Worm (Caenorhabditis elegans) whole organism, L2 larva: ENCODE data around the gene T28A8.8.

ENCODE experiments used
- C34F6.9 ChIP-seq: fragments of 150-350 bp; optimal IDR thresholded peaks from 2 replicates; lab custom pipeline; 2014; ENCODE audit warnings: missing biosample characterization, missing genetic modification characterization
- F13H6.1 ChIP-seq: sonication (generic microtip); optimal IDR thresholded peaks from 2 replicates; lab custom pipeline; 2016; ENCODE audit warnings: missing genetic modification characterization, missing compliant biosample characterization
- Y55F3AM.14 ChIP-seq: fragments of 200-800 bp; sonication (Bioruptor generic); optimal IDR thresholded peaks from 2 replicates; lab custom pipeline; 2018; ENCODE audit warnings: mild to moderate bottlenecking, missing genetic modification characterization, missing compliant biosample characterization
- ZK546.5 ChIP-seq: sonication (generic microtip); optimal IDR thresholded peaks from 2 replicates; lab custom pipeline; 2017; ENCODE audit warnings: missing biosample characterization, missing genetic modification characterization
- alr-1 ChIP-seq: fragments of 150-350 bp; optimal IDR thresholded peaks from 2 replicates; lab custom pipeline; 2014; ENCODE audit warnings: missing biosample characterization, missing genetic modification characterization
- aly-2 ChIP-seq: fragments of 150-350 bp; optimal IDR thresholded peaks from 2 replicates; lab custom pipeline; 2014; ENCODE audit warnings: missing biosample characterization, missing genetic modification characterization
- ama-1 ChIP-seq: fragments of 150-350 bp; optimal IDR thresholded peaks from 2 replicates; lab custom pipeline; 2018; ENCODE audit warnings: inconsistent platforms
- blmp-1 ChIP-seq: sonication (generic microtip); optimal IDR thresholded peaks from 2 replicates; lab custom pipeline; 2017; ENCODE audit warnings: missing genetic modification characterization, mild to moderate bottlenecking, missing compliant biosample characterization, antibody characterized with exemption, moderate library complexity; ENCODE audit not compliant: insufficient read depth
- ceh-82 ChIP-seq: fragments of 150-350 bp; optimal IDR thresholded peaks from 2 replicates; lab custom pipeline; 2014; ENCODE audit warnings: missing biosample characterization, missing genetic modification characterization
- dmd-4 ChIP-seq: sonication (generic microtip); optimal IDR thresholded peaks from 2 replicates; lab custom pipeline; 2017; ENCODE audit warnings: missing biosample characterization, missing genetic modification characterization
- egl-27 ChIP-seq: sonication (generic microtip); optimal IDR thresholded peaks from 3 replicates; lab custom pipeline; 2017; ENCODE audit warnings: missing biosample characterization, missing genetic modification reagents, missing genetic modification characterization
- elt-1 ChIP-seq: fragments of 150-350 bp; optimal IDR thresholded peaks from 2 replicates; lab custom pipeline; 2014; ENCODE audit warnings: missing biosample characterization, missing genetic modification characterization
- elt-3 ChIP-seq: sonication (generic microtip); optimal IDR thresholded peaks from 2 replicates; lab custom pipeline; 2017; ENCODE audit warnings: missing biosample characterization, missing genetic modification characterization
- fos-1 ChIP-seq: fragments of 150-350 bp; optimal IDR thresholded peaks from 2 replicates; lab custom pipeline; 2014; ENCODE audit warnings: missing biosample characterization, missing genetic modification characterization
- gmeb-1 ChIP-seq: fragments of 150-350 bp; optimal IDR thresholded peaks from 2 replicates; lab custom pipeline; 2014; ENCODE audit warnings: missing biosample characterization, missing genetic modification characterization
- lin-11 ChIP-seq: fragments of 150-350 bp; sonication (generic microtip); optimal IDR thresholded peaks from 2 replicates; lab custom pipeline; 2014; ENCODE audit warnings: missing biosample characterization, missing genetic modification characterization, inconsistent platforms, mixed read lengths
- lin-13 ChIP-seq: fragments of 150-350 bp; optimal IDR thresholded peaks from 2 replicates; lab custom pipeline; 2014; ENCODE audit warnings: missing biosample characterization, missing genetic modification reagents, missing genetic modification characterization
- lsy-2 ChIP-seq, 2 experiments: fragments of 150-350 bp in 1 of 2; sonication (generic microtip) in 1 of 2; optimal IDR thresholded peaks; 2 replicates each; lab custom pipeline; 2014 to 2017; ENCODE audit warnings: missing biosample characterization in 2 of 2, missing genetic modification characterization in 2 of 2
- mab-5 ChIP-seq: fragments of 150-350 bp; optimal IDR thresholded peaks from 2 replicates; lab custom pipeline; 2014; ENCODE audit warnings: missing biosample characterization, missing genetic modification characterization
- mbf-1 ChIP-seq: sonication (generic microtip); optimal IDR thresholded peaks from 2 replicates; lab custom pipeline; 2017; ENCODE audit warnings: missing biosample characterization, missing genetic modification characterization
- mdl-1 ChIP-seq, 2 experiments: fragments of 150-350 bp in 1 of 2; sonication (generic microtip) in 1 of 2; optimal IDR thresholded peaks; 2 replicates each; lab custom pipeline; 2017; ENCODE audit warnings: missing biosample characterization in 2 of 2, missing genetic modification characterization in 2 of 2
- nhr-10 ChIP-seq: sonication (generic microtip); optimal IDR thresholded peaks from 2 replicates; lab custom pipeline; 2017; ENCODE audit warnings: missing biosample characterization, missing genetic modification characterization
- nhr-11 ChIP-seq: fragments of 150-350 bp; optimal IDR thresholded peaks from 2 replicates; lab custom pipeline; 2014; ENCODE audit warnings: missing biosample characterization, missing genetic modification characterization
- nhr-129 ChIP-seq: fragments of 150-350 bp; optimal IDR thresholded peaks from 2 replicates; lab custom pipeline; 2014; ENCODE audit warnings: missing biosample characterization, missing genetic modification characterization
- nhr-21 ChIP-seq: fragments of 150-350 bp; optimal IDR thresholded peaks from 2 replicates; lab custom pipeline; 2014; ENCODE audit warnings: missing biosample characterization, missing genetic modification characterization
- nhr-23 ChIP-seq: fragments of 150-350 bp; optimal IDR thresholded peaks from 2 replicates; lab custom pipeline; 2014; ENCODE audit warnings: missing biosample characterization, missing genetic modification reagents, missing genetic modification characterization
- nhr-237 ChIP-seq: fragments of 150-350 bp; optimal IDR thresholded peaks from 2 replicates; lab custom pipeline; 2014; ENCODE audit warnings: missing biosample characterization, missing genetic modification characterization
- nhr-25 ChIP-seq: fragments of 150-350 bp; sonication (generic microtip); optimal IDR thresholded peaks from 3 replicates; lab custom pipeline; 2014; ENCODE audit warnings: missing biosample characterization, missing genetic modification characterization
- nhr-6 ChIP-seq: fragments of 150-350 bp; optimal IDR thresholded peaks from 2 replicates; lab custom pipeline; 2014; ENCODE audit warnings: missing biosample characterization, missing genetic modification characterization
- nhr-77 ChIP-seq: fragments of 150-350 bp; optimal IDR thresholded peaks from 2 replicates; lab custom pipeline; 2014; ENCODE audit warnings: missing biosample characterization, missing genetic modification characterization
- peb-1 ChIP-seq: fragments of 150-350 bp; optimal IDR thresholded peaks from 2 replicates; lab custom pipeline; 2014; ENCODE audit warnings: missing biosample characterization, missing genetic modification characterization
- sem-4 ChIP-seq: fragments of 150-350 bp; optimal IDR thresholded peaks from 2 replicates; lab custom pipeline; 2014; ENCODE audit warnings: missing biosample characterization, missing genetic modification reagents, missing genetic modification characterization
- skn-1 ChIP-seq: sonication (generic microtip); optimal IDR thresholded peaks from 2 replicates; lab custom pipeline; 2017; ENCODE audit warnings: missing biosample characterization, missing genetic modification characterization
- sma-3 ChIP-seq: sonication (generic microtip); optimal IDR thresholded peaks from 2 replicates; lab custom pipeline; 2016; ENCODE audit warnings: missing genetic modification reagents, missing genetic modification characterization, missing compliant biosample characterization
- snpc-4 ChIP-seq: fragments of 150-350 bp; optimal IDR thresholded peaks from 2 replicates; lab custom pipeline; 2014; ENCODE audit warnings: missing biosample characterization, missing genetic modification characterization
- unc-39 ChIP-seq: fragments of 150-350 bp; optimal IDR thresholded peaks from 2 replicates; lab custom pipeline; 2014; ENCODE audit warnings: missing biosample characterization, missing genetic modification characterization
- unc-55 ChIP-seq: fragments of 150-350 bp; sonication (generic microtip); optimal IDR thresholded peaks from 3 replicates; lab custom pipeline; 2014; ENCODE audit warnings: missing biosample characterization, missing genetic modification reagents, missing genetic modification characterization
- unc-62 ChIP-seq: fragments of 150-350 bp; optimal IDR thresholded peaks from 2 replicates; lab custom pipeline; 2014; ENCODE audit warnings: missing biosample characterization, missing genetic modification reagents, missing genetic modification characterization
- zag-1 ChIP-seq: fragments of 150-350 bp; optimal IDR thresholded peaks from 2 replicates; lab custom pipeline; 2014; ENCODE audit warnings: missing biosample characterization, missing genetic modification characterization
- ztf-11 ChIP-seq: sonication (generic microtip); optimal IDR thresholded peaks from 2 replicates; lab custom pipeline; 2017; ENCODE audit warnings: missing biosample characterization, missing genetic modification characterization
- ztf-4 ChIP-seq: fragments of 150-350 bp; optimal IDR thresholded peaks from 2 replicates; lab custom pipeline; 2014; ENCODE audit warnings: missing biosample characterization, missing genetic modification characterization

The T28A8.8 gene

DNA sequence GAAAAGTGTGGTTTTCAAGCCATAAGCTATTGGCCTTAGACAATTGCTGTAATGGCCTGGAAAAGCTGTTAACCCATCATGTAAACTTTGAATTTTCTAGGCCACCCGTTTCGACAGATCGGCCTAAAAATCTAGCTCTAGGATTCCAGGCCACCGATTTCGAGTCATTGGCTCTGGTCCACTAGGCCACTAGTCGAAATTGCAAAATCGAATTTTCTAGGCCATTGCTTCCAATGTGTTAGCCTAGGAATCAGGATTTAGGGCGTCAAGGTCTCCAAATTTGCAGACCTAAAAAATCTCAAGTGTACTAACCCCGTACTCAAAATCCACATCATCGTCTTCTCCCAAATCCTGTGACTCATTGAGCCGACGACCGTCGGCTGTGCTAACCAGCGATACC, 8.1 kb downstream of the T28A8.8 start:
- TF ChIP-seq alr-1 (tag; lab: Kevin White, UChicago) (no peak), F13H6.1 (no peak), peb-1 (tag; lab: Kevin White, UChicago) (no peak), lsy-2 (tag; optimal IDR thresholded peaks at IDR 0.05; lab: Kevin White, UChicago) (no peak), Y55F3AM.14 (no peak), fos-1 (tag; lab: Kevin White, UChicago) (no peak), nhr-21 (tag; lab: Kevin White, UChicago) (no peak), nhr-77 (no peak), dmd-4 (tag; lab: Kevin White, UChicago) (no peak), zag-1 (tag; lab: Kevin White, UChicago) (no peak), ama-1 (no peak), unc-39 (tag; lab: Kevin White, UChicago) (no peak), mbf-1 (tag; lab: Kevin White, UChicago) (no peak), nhr-23 (tag; lab: Kevin White, UChicago) (no peak), nhr-129 (tag; lab: Kevin White, UChicago) (no peak), mab-5 (tag; lab: Kevin White, UChicago) (no peak), gmeb-1 (tag; lab: Kevin White, UChicago) (no peak)
- TF ChIP-seq, all 48 proteins: peak for 0

DNA sequence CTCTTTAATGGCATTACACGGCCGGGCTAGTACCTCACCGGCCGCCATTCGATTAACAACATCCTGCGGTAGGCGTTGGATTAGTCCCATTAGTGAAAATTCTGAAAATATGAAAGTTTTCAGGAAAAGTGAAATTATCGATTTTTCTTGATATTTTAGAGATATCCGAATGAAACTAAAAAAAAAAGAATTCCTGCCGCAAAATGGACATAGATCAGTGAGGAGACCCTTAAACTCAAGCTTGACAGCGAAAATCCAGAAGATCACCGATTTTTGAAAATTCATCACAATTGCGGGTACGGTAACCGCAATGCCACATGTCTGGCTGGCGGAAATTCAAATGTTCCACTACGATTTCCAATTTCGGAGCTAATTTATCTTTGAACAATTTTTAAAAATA, 11.9 kb downstream of the T28A8.8 start, which contains the start of gene mlh-1:
Gene mlh-1 (minus strand): TSS at position 101 of the 400 bp plus-strand sequence.
- TF ChIP-seq dmd-4 (tag; lab: Kevin White, UChicago) (no peak), ama-1 (no peak), blmp-1 (tag; lab: Kevin White, UChicago) (no peak), lin-11 (tag; lab: Kevin White, UChicago) (no peak), nhr-25 (tag; lab: Kevin White, UChicago) (no peak), unc-55 (GFP tag; lab: Kevin White, UChicago) (no peak), elt-3 (tag; lab: Kevin White, UChicago) (no peak), skn-1 (tag; lab: Kevin White, UChicago) (no peak), nhr-129 (tag; lab: Kevin White, UChicago) (no peak), nhr-6 (no peak), aly-2 (tag; lab: Kevin White, UChicago) (no peak), mab-5 (tag; lab: Kevin White, UChicago) (no peak), nhr-23 (tag; lab: Kevin White, UChicago) (no peak), sem-4 (no peak), egl-27 (tag; lab: Kevin White, UChicago) (no peak), nhr-237 (tag; lab: Kevin White, UChicago) (no peak), unc-39 (tag; lab: Kevin White, UChicago) (no peak), elt-1 (tag; lab: Kevin White, UChicago) (no peak), ztf-4 (tag; lab: Kevin White, UChicago) (no peak)

DNA sequence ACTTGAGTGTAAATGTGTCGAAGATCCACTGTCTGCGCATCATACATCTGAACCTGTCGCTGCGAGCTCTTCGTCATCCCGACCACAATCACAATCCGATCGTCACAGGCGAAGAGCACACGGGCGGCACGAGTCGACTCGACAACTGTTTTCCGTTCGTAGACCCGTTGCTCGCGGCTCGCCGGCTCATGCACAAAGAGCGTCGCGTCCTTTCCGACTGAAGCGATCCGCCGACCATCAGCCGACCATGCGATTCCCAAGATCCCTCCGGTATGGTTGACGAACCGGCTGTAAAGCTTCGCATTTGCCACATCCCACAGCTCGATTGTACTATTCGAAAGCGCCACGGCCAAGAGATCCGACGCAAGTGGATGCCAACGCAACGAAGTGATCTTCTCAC, 15.8 kb downstream of the T28A8.8 start:
- TF ChIP-seq zag-1 (tag; lab: Kevin White, UChicago) (no peak), Y55F3AM.14 (no peak), lin-13 (GFP tag; lab: Kevin White, UChicago) (no peak), nhr-77 (no peak), unc-39 (tag; lab: Kevin White, UChicago) (no peak), sma-3 (GFP tag; lab: Kevin White, UChicago) (no peak), ztf-11 (tag; lab: Kevin White, UChicago) (no peak), ZK546.5 (no peak), ceh-82 (tag; lab: Kevin White, UChicago) (no peak), nhr-21 (tag; lab: Kevin White, UChicago) (no peak), mdl-1 (tag; optimal IDR thresholded peaks at IDR 0.05; lab: Kevin White, UChicago) (no peak), nhr-6 (no peak), elt-3 (tag; lab: Kevin White, UChicago) (no peak), C34F6.9 (no peak), snpc-4 (tag; lab: Kevin White, UChicago) (no peak)
- TF ChIP-seq, all 48 proteins: peak for 0

DNA sequence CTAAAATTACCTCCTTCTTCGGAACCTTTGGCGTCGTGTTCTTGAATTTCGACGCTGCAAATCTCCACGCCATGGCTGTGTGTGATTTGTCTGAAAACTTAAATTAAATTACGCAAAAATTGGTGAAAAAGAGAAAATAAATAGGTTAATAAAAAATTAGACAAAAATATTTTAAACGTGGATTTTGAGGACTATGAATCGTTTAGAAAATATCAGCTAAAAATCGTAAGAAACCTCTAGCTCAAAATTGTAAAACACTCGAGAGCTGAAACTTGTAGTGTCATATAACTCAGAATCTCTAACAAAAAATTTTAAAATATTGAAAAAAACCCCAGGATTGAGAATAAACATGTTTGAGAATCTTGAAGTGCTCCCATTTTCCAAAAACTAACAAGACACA, 21.4 kb downstream of the T28A8.8 start, which contains the start of gene pod-1:
Gene pod-1 (minus strand): TSS at position 101 of the 400 bp plus-strand sequence.
- TF ChIP-seq aly-2 (tag; lab: Kevin White, UChicago) (no peak), unc-55 (GFP tag; lab: Kevin White, UChicago) (no peak), skn-1 (tag; lab: Kevin White, UChicago) (no peak), nhr-11 (tag; lab: Kevin White, UChicago) (no peak), lin-13 (GFP tag; lab: Kevin White, UChicago) (no peak), nhr-23 (tag; lab: Kevin White, UChicago) (no peak), elt-3 (tag; lab: Kevin White, UChicago) (no peak), mab-5 (tag; lab: Kevin White, UChicago) (no peak), dmd-4 (tag; lab: Kevin White, UChicago) (no peak), C34F6.9 (no peak), nhr-77 (no peak), unc-62 (no peak), Y55F3AM.14 (no peak), nhr-10 (tag; lab: Kevin White, UChicago) (no peak), ztf-4 (tag; lab: Kevin White, UChicago) (no peak), sma-3 (GFP tag; lab: Kevin White, UChicago) (no peak), nhr-129 (tag; lab: Kevin White, UChicago) (no peak), nhr-237 (tag; lab: Kevin White, UChicago) (no peak)
- TF ChIP-seq, all 48 proteins: peak for 0
